Fruit fly (Drosophila melanogaster): ENCODE measurements around the gene RhoGAPp190.

The RhoGAPp190 gene

dm6 chrX:17594745-17595144 lies 57.6 kb downstream of the RhoGAPp190 start:
- no peak for TF ChIP-seq br (GFP tag; optimal IDR thresholded peaks at IDR 0.05)
- no peak for TF ChIP-seq lola (GFP tag; optimal IDR thresholded peaks at IDR 0.05)
- TF ChIP-seq HLH106 (tag; optimal IDR thresholded peaks at IDR 0.05): no peak
- no peak for TF ChIP-seq woc (GFP tag; optimal IDR thresholded peaks at IDR 0.05)
- TF ChIP-seq Mio (GFP tag; optimal IDR thresholded peaks at IDR 0.05): no peak
- TF ChIP-seq Sp1 (GFP tag; optimal IDR thresholded peaks at IDR 0.05): no peak
- no peak for TF ChIP-seq dl (GFP tag; optimal IDR thresholded peaks at IDR 0.05; ENCODE audit: insufficient read depth in 1 of 2, partially characterized antibody in 2 of 2)
- TF ChIP-seq dmrt93B (GFP tag; optimal IDR thresholded peaks at IDR 0.05): no peak
- TF ChIP-seq fru (GFP tag; optimal IDR thresholded peaks at IDR 0.05): no peak
- TF ChIP-seq Hr83 (GFP tag; optimal IDR thresholded peaks at IDR 0.05; ENCODE audit: poor library complexity, severe bottlenecking): no peak
- TF ChIP-seq Jra (GFP tag; optimal IDR thresholded peaks at IDR 0.05): no peak

All from whole organism, wandering third instar larva.